Fruit fly (Drosophila melanogaster): Measurements from ENCODE around the gene Ifrd1.

dm6 chr2L:2825406-2825805 lies 48.9 kb downstream of the Ifrd1 start, which contains the start of gene CG3123:
- TF ChIP-seq CG8301 (tag; optimal IDR thresholded peaks at IDR 0.05) (no peak), CG12605 (GFP tag; IDR thresholded peaks at IDR 0.05) (no peak), D1 (tag; optimal IDR thresholded peaks at IDR 0.05) (no peak), gl (tag; optimal IDR thresholded peaks at IDR 0.05) (no peak), CG14655 (GFP tag; optimal IDR thresholded peaks at IDR 0.05) (no peak), CG13204 (GFP tag; optimal IDR thresholded peaks at IDR 0.05) (no peak), Snoo (tag; optimal IDR thresholded peaks at IDR 0.05) (no peak), Pif1B (GFP tag; optimal IDR thresholded peaks at IDR 0.05) (no peak), CG10348 (GFP tag; IDR thresholded peaks at IDR 0.05) (no peak), EcR (GFP tag; optimal IDR thresholded peaks at IDR 0.05) (no peak)

All from whole organism, pupa.